Worm (Caenorhabditis elegans): ENCODE measurements around the gene C25D7.5.

The C25D7.5 gene

ce11 chrV:15059534-15059933, 7.1 kb downstream of the C25D7.5 start, which contains the start of the genes mcm-3 and C25D7.15 (continued):
- TF ChIP-seq snpc-1.1 (tag; optimal IDR thresholded peaks at IDR 0.05; ENCODE audit: insufficient read depth) (peak; percentile 46), let-526 (GFP tag; IDR thresholded peaks at IDR 0.05) (no peak), efl-1 (GFP tag; optimal IDR thresholded peaks at IDR 0.05) (peak; percentile 96), him-1 (tag; optimal IDR thresholded peaks at IDR 0.05) (peak; percentile 53), rcor-1 (GFP tag; IDR thresholded peaks at IDR 0.05) (peak; percentile 50), ZK185.1 (tag; optimal IDR thresholded peaks at IDR 0.05; ENCODE audit: poor library complexity, severe bottlenecking) (no peak), tbp1 (GFP tag; optimal IDR thresholded peaks at IDR 0.05) (peak; percentile 55), C06A6.2 (GFP tag; conservative IDR thresholded peaks at IDR 0.05) (no peak), hmg-20 (GFP tag; IDR thresholded peaks at IDR 0.05) (no peak), Y95B8A.8 (GFP tag; IDR thresholded peaks at IDR 0.05) (peak; percentile 61; the same call in 1 of the 2 replicates), egl-44 (GFP tag; IDR thresholded peaks at IDR 0.05) (no peak), ccch-3 (GFP tag; optimal IDR thresholded peaks at IDR 0.05) (no peak), attf-6 (GFP tag; IDR thresholded peaks at IDR 0.05) (no peak), ztf-26 (tag; optimal IDR thresholded peaks at IDR 0.05) (no peak), ceh-40 (GFP tag; IDR thresholded peaks at IDR 0.05) (no peak), rec-8 (tag; optimal IDR thresholded peaks at IDR 0.05) (no peak), somi-1 (GFP tag; optimal IDR thresholded peaks at IDR 0.05) (no peak), mel-28 (tag; optimal IDR thresholded peaks at IDR 0.05; ENCODE audit: borderline replicate concordance) (no peak), atf-7 (tag; optimal IDR thresholded peaks at IDR 0.05) (no peak), ztf-28 (GFP tag; IDR thresholded peaks at IDR 0.05) (no peak), pha-4 (tag; optimal IDR thresholded peaks at IDR 0.05) (no peak), mxl-1 (tag; optimal IDR thresholded peaks at IDR 0.05) (no peak), F52B5.7 (tag; optimal IDR thresholded peaks at IDR 0.05) (no peak), mcd-1 (GFP tag; IDR thresholded peaks at IDR 0.05) (peak; percentile 49), unc-62 (GFP tag; optimal IDR thresholded peaks at IDR 0.05) (no peak), nhr-179 (tag; optimal IDR thresholded peaks at IDR 0.05) (no peak), bed-2 (GFP tag; IDR thresholded peaks at IDR 0.05) (no peak), dpff-1 (tag; optimal IDR thresholded peaks at IDR 0.05) (no peak), let-607 (tag; optimal IDR thresholded peaks at IDR 0.05) (no peak), repo-1 (tag; optimal IDR thresholded peaks at IDR 0.05) (no peak), nfya-1 (tag; optimal IDR thresholded peaks at IDR 0.05; ENCODE audit: borderline replicate concordance, insufficient read depth) (no peak), nhr-90 (tag; optimal IDR thresholded peaks at IDR 0.05) (no peak), T07F8.4 (tag; optimal IDR thresholded peaks at IDR 0.05) (no peak), F22D6.2 (tag; optimal IDR thresholded peaks at IDR 0.05) (no peak), egl-18 (GFP tag; IDR thresholded peaks at IDR 0.05) (no peak), mes-4 (tag; optimal IDR thresholded peaks at IDR 0.05) (no peak), hrde-1 (tag; optimal IDR thresholded peaks at IDR 0.05; ENCODE audit: borderline replicate concordance) (no peak), lsl-1 (GFP tag; optimal IDR thresholded peaks at IDR 0.05) (peak; percentile 78), snpc-3.4 (tag; optimal IDR thresholded peaks at IDR 0.05) (peak; percentile 84), lin-40 (tag; optimal IDR thresholded peaks at IDR 0.05) (no peak), F57A8.1 (GFP tag; optimal IDR thresholded peaks at IDR 0.05) (no peak), athp-1 (tag; optimal IDR thresholded peaks at IDR 0.05) (no peak), ceh-79 (tag; optimal IDR thresholded peaks at IDR 0.05) (no peak), unc-130 (GFP tag; optimal IDR thresholded peaks at IDR 0.05) (peak; percentile 0), F55B11.4 (tag; optimal IDR thresholded peaks at IDR 0.05; ENCODE audit: borderline replicate concordance, insufficient read depth) (no peak), zfh-2 (GFP tag; conservative IDR thresholded peaks at IDR 0.05) (no peak), bed-1 (GFP tag; IDR thresholded peaks at IDR 0.05) (no peak), rpc-1 (optimal IDR thresholded peaks at IDR 0.05) (no peak), rpc-1 (tag; optimal IDR thresholded peaks at IDR 0.05) (no peak)

Measured in whole organism, young adult.